Worm (Caenorhabditis elegans) whole organism, L2 larva: ENCODE data around the gene ifas-2.

Experiments
- Y55F3AM.14 ChIP-seq: fragments of 200-800 bp; sonication (Bioruptor generic); optimal IDR thresholded peaks from 2 replicates; lab custom pipeline; 2018; ENCODE audit warnings: mild to moderate bottlenecking, missing genetic modification characterization, missing compliant biosample characterization
- aly-2 ChIP-seq: fragments of 150-350 bp; optimal IDR thresholded peaks from 2 replicates; lab custom pipeline; 2014; ENCODE audit warnings: missing biosample characterization, missing genetic modification characterization
- ama-1 ChIP-seq: fragments of 150-350 bp; optimal IDR thresholded peaks from 2 replicates; lab custom pipeline; 2018; ENCODE audit warnings: inconsistent platforms
- blmp-1 ChIP-seq: sonication (generic microtip); optimal IDR thresholded peaks from 2 replicates; lab custom pipeline; 2017; ENCODE audit warnings: missing genetic modification characterization, mild to moderate bottlenecking, missing compliant biosample characterization, antibody characterized with exemption, moderate library complexity; ENCODE audit not compliant: insufficient read depth
- dmd-4 ChIP-seq: sonication (generic microtip); optimal IDR thresholded peaks from 2 replicates; lab custom pipeline; 2017; ENCODE audit warnings: missing biosample characterization, missing genetic modification characterization
- egl-27 ChIP-seq: sonication (generic microtip); optimal IDR thresholded peaks from 3 replicates; lab custom pipeline; 2017; ENCODE audit warnings: missing biosample characterization, missing genetic modification reagents, missing genetic modification characterization
- elt-1 ChIP-seq: fragments of 150-350 bp; optimal IDR thresholded peaks from 2 replicates; lab custom pipeline; 2014; ENCODE audit warnings: missing biosample characterization, missing genetic modification characterization
- elt-3 ChIP-seq: sonication (generic microtip); optimal IDR thresholded peaks from 2 replicates; lab custom pipeline; 2017; ENCODE audit warnings: missing biosample characterization, missing genetic modification characterization
- fos-1 ChIP-seq: fragments of 150-350 bp; optimal IDR thresholded peaks from 2 replicates; lab custom pipeline; 2014; ENCODE audit warnings: missing biosample characterization, missing genetic modification characterization
- lin-11 ChIP-seq: fragments of 150-350 bp; sonication (generic microtip); optimal IDR thresholded peaks from 2 replicates; lab custom pipeline; 2014; ENCODE audit warnings: missing biosample characterization, missing genetic modification characterization, inconsistent platforms, mixed read lengths
- mab-5 ChIP-seq: fragments of 150-350 bp; optimal IDR thresholded peaks from 2 replicates; lab custom pipeline; 2014; ENCODE audit warnings: missing biosample characterization, missing genetic modification characterization
- mdl-1 ChIP-seq, 2 experiments: fragments of 150-350 bp in 1 of 2; sonication (generic microtip) in 1 of 2; optimal IDR thresholded peaks; 2 replicates each; lab custom pipeline; 2017; ENCODE audit warnings: missing biosample characterization in 2 of 2, missing genetic modification characterization in 2 of 2
- nhr-129 ChIP-seq: fragments of 150-350 bp; optimal IDR thresholded peaks from 2 replicates; lab custom pipeline; 2014; ENCODE audit warnings: missing biosample characterization, missing genetic modification characterization
- nhr-21 ChIP-seq: fragments of 150-350 bp; optimal IDR thresholded peaks from 2 replicates; lab custom pipeline; 2014; ENCODE audit warnings: missing biosample characterization, missing genetic modification characterization
- nhr-23 ChIP-seq: fragments of 150-350 bp; optimal IDR thresholded peaks from 2 replicates; lab custom pipeline; 2014; ENCODE audit warnings: missing biosample characterization, missing genetic modification reagents, missing genetic modification characterization
- nhr-237 ChIP-seq: fragments of 150-350 bp; optimal IDR thresholded peaks from 2 replicates; lab custom pipeline; 2014; ENCODE audit warnings: missing biosample characterization, missing genetic modification characterization
- nhr-25 ChIP-seq: fragments of 150-350 bp; sonication (generic microtip); optimal IDR thresholded peaks from 3 replicates; lab custom pipeline; 2014; ENCODE audit warnings: missing biosample characterization, missing genetic modification characterization
- peb-1 ChIP-seq: fragments of 150-350 bp; optimal IDR thresholded peaks from 2 replicates; lab custom pipeline; 2014; ENCODE audit warnings: missing biosample characterization, missing genetic modification characterization
- sem-4 ChIP-seq: fragments of 150-350 bp; optimal IDR thresholded peaks from 2 replicates; lab custom pipeline; 2014; ENCODE audit warnings: missing biosample characterization, missing genetic modification reagents, missing genetic modification characterization
- sma-9 ChIP-seq, 2 experiments: fragments of 150-350 bp in 1 of 2; sonication (generic microtip) in 1 of 2; optimal IDR thresholded peaks; 2 replicates each; lab custom pipeline; 2014 to 2016; ENCODE audit warnings: missing genetic modification characterization in 2 of 2, mild to moderate bottlenecking in 1 of 2, missing biosample characterization in 1 of 2, missing compliant biosample characterization in 1 of 2, missing genetic modification reagents in 1 of 2, moderate library complexity in 1 of 2
- unc-39 ChIP-seq: fragments of 150-350 bp; optimal IDR thresholded peaks from 2 replicates; lab custom pipeline; 2014; ENCODE audit warnings: missing biosample characterization, missing genetic modification characterization
- unc-55 ChIP-seq: fragments of 150-350 bp; sonication (generic microtip); optimal IDR thresholded peaks from 3 replicates; lab custom pipeline; 2014; ENCODE audit warnings: missing biosample characterization, missing genetic modification reagents, missing genetic modification characterization
- unc-62 ChIP-seq: fragments of 150-350 bp; optimal IDR thresholded peaks from 2 replicates; lab custom pipeline; 2014; ENCODE audit warnings: missing biosample characterization, missing genetic modification reagents, missing genetic modification characterization
- ztf-11 ChIP-seq: sonication (generic microtip); optimal IDR thresholded peaks from 2 replicates; lab custom pipeline; 2017; ENCODE audit warnings: missing biosample characterization, missing genetic modification characterization

Gene ifas-2

DNA sequence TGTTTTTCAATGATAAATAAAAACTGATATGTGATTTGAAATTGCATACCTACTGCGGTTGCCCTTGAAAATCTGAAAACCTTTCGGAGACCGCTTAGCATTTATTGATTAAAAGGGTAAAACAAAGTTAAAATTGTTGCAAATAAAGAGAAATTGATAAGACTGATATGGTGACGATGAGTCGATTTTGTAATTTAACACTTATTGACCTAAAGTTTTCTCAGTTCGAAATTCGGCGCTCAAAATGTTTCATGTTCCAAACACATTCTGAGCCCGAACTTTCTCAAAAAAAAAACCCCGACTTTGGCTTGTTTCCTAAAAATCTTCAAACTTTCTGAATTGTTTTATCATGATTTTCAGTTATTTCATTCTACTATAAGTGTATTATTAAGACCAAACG is 47.7 kb downstream of the ifas-2 start, which contains the start of gene clec-40:
Gene clec-40 (minus strand): TSS at position 101 of the 400 bp plus-strand sequence.
- TF ChIP-seq nhr-21 = no peak
- TF ChIP-seq, all 48 proteins: peak for 0

- TF ChIP-seq Y55F3AM.14 (GFP tag; lab: Kevin White, UChicago) (no peak), peb-1 (tag; lab: Kevin White, UChicago) (no peak), blmp-1 (tag; lab: Kevin White, UChicago) (no peak), mdl-1 (tag; optimal IDR thresholded peaks at IDR 0.05; lab: Kevin White, UChicago) (no peak), mab-5 (no peak), egl-27 (tag; lab: Kevin White, UChicago) (no peak), fos-1 (tag; lab: Kevin White, UChicago) (peak; percentile 76), sma-9 (GFP tag; optimal IDR thresholded peaks at IDR 0.05; lab: Kevin White, UChicago) (peak; percentile 50), sma-9 (tag; optimal IDR thresholded peaks at IDR 0.05; lab: Kevin White, UChicago) (no peak), unc-39 (tag; lab: Kevin White, UChicago) (no peak), nhr-237 (tag; lab: Kevin White, UChicago) (no peak), nhr-129 (tag; lab: Kevin White, UChicago) (no peak), sem-4 (tag; lab: Kevin White, UChicago) (no peak), elt-1 (no peak), nhr-21 (no peak), lin-11 (tag; lab: Kevin White, UChicago) (no peak), unc-62 (GFP tag; lab: Kevin White, UChicago) (no peak), nhr-23 (no peak)
These were observed 48.4 kb downstream of the ifas-2 start for ce11 chrV:16840283-16840682.

DNA sequence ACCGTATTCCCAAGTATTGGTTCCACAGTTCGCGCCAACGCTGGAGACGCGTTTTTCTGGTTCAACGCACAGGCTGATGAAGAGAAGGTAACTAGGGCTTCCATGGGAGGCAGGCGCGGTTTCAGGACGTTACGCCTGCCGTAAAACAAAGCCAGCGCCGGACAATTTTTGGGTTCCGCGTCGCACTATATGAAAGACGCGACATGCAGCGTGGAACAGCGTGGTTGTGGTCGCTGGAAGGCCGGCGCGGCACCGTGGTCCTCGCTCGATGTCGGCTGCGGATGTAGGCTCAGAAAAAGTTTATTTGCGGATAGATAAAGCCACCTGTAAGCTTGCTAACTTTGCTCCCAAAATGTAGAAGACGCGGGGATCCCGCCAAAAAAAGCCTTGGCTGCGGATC is 50.3 kb downstream of the ifas-2 start:
- no peak for TF ChIP-seq nhr-25 (tag; lab: Kevin White, UChicago)
- no peak for TF ChIP-seq unc-62 (GFP tag; lab: Kevin White, UChicago)
- no peak for TF ChIP-seq peb-1 (tag; lab: Kevin White, UChicago)
- no peak for TF ChIP-seq ama-1
- no peak for TF ChIP-seq elt-3
- TF ChIP-seq aly-2 (tag; lab: Kevin White, UChicago) = no peak
- TF ChIP-seq unc-55 (GFP tag; lab: Kevin White, UChicago) = no peak
- no peak for TF ChIP-seq ztf-11
- no peak for TF ChIP-seq unc-39 (tag; lab: Kevin White, UChicago)
- TF ChIP-seq dmd-4 = no peak
- TF ChIP-seq, all 48 proteins: peak for 0
